Worm (Caenorhabditis elegans) whole organism, late embryonic: Measurements from ENCODE around the gene W10G6.6.

Experiments
- ama-1 ChIP-seq: fragments of 150-350 bp; optimal IDR thresholded peaks from 2 replicates; lab custom pipeline; 2014
- ceh-9 ChIP-seq: sonication (generic microtip); optimal IDR thresholded peaks from 2 replicates; lab custom pipeline; 2016; ENCODE audit warnings: mild to moderate bottlenecking, missing genetic modification characterization, inconsistent platforms, missing compliant biosample characterization
- fax-1 ChIP-seq: sonication (generic microtip); optimal IDR thresholded peaks from 2 replicates; lab custom pipeline; 2016; ENCODE audit warnings: missing genotype, missing genetic modification characterization, missing compliant biosample characterization
- pag-3 ChIP-seq: sonication (generic microtip); optimal IDR thresholded peaks from 2 replicates; lab custom pipeline; 2016; ENCODE audit warnings: missing compliant biosample characterization, missing genetic modification characterization, borderline replicate concordance
- tbx-2 ChIP-seq: sonication (generic microtip); optimal IDR thresholded peaks from 2 replicates; lab custom pipeline; 2016; ENCODE audit warnings: missing genetic modification characterization, missing compliant biosample characterization

ce11 chrX:16250679-16251078, at the start of gene W10G6.6:
- TF ChIP-seq pag-3: no peak
- TF ChIP-seq tbx-2: no peak
- TF ChIP-seq fax-1: no peak
- no peak for TF ChIP-seq ama-1 (lab: Kevin White, UChicago)
- no peak for TF ChIP-seq ceh-9 (tag; lab: Kevin White, UChicago)
